Fruit fly (Drosophila melanogaster) whole organism, prepupa: ENCODE results near the gene CG3655.
A peak's percentile ranks its signal among the peaks of the same experiment; 100 is the strongest.

Experiments
- Blimp-1 ChIP-seq: fragments of 200-800 bp; sonication (Bioruptor generic); optimal IDR thresholded peaks from 3 replicates; lab custom pipeline; 2017; ENCODE audit warnings: missing biosample characterization, missing genetic modification characterization, mild to moderate bottlenecking, moderate library complexity, missing genetic modification reagents
- CG10631 ChIP-seq: fragments of 200-800 bp; sonication (Bioruptor generic); optimal IDR thresholded peaks from 2 replicates; lab custom pipeline; 2016; ENCODE audit warnings: missing biosample characterization, missing genetic modification characterization
- CG10669 ChIP-seq: fragments of 200-800 bp; sonication (Bioruptor generic); optimal IDR thresholded peaks from 3 replicates; lab custom pipeline; 2018; ENCODE audit warnings: missing biosample characterization, mild to moderate bottlenecking, missing genetic modification characterization, moderate library complexity
- CG11762 ChIP-seq: fragments of 200-800 bp; sonication (Bioruptor generic); optimal IDR thresholded peaks from 3 replicates; lab custom pipeline; 2016; ENCODE audit warnings: missing biosample characterization, missing genetic modification characterization; ENCODE audit not compliant: insufficient read depth
- CG11902 ChIP-seq: fragments of 200-800 bp; sonication (Bioruptor generic); optimal IDR thresholded peaks from 3 replicates; lab custom pipeline; 2016; ENCODE audit warnings: missing biosample characterization, missing genetic modification characterization
- CG15336 ChIP-seq: fragments of 200-800 bp; sonication (Bioruptor generic); IDR thresholded peaks from 2 replicates; pipeline ENCODE4 v1.3.6; 2022; ENCODE audit warnings: missing biosample characterization, missing genetic modification characterization
- CG16779 ChIP-seq: fragments of 200-800 bp; sonication (Bioruptor generic); optimal IDR thresholded peaks from 3 replicates; lab custom pipeline; 2017; ENCODE audit warnings: missing biosample characterization, mild to moderate bottlenecking, missing genetic modification characterization
- CG3032 ChIP-seq: fragments of 200-800 bp; optimal IDR thresholded peaks from 2 replicates; lab custom pipeline; 2019; ENCODE audit warnings: missing biosample characterization, mild to moderate bottlenecking, missing genetic modification characterization, moderate library complexity
- CG31627 ChIP-seq: fragments of 200-800 bp; sonication (Bioruptor generic); optimal IDR thresholded peaks from 3 replicates; lab custom pipeline; 2016; ENCODE audit warnings: missing biosample characterization, missing genetic modification characterization
- CG32006 ChIP-seq: fragments of 200-800 bp; sonication (Bioruptor generic); optimal IDR thresholded peaks from 3 replicates; lab custom pipeline; 2017; ENCODE audit warnings: missing biosample characterization, mild to moderate bottlenecking, missing genetic modification characterization
- CG34406 ChIP-seq: fragments of 200-800 bp; sonication (Bioruptor generic); optimal IDR thresholded peaks from 3 replicates; lab custom pipeline; 2016; ENCODE audit warnings: missing biosample characterization, missing genetic modification characterization
- CG3919 ChIP-seq: fragments of 200-800 bp; sonication (Bioruptor generic); optimal IDR thresholded peaks from 3 replicates; lab custom pipeline; 2016; ENCODE audit warnings: missing biosample characterization, missing genetic modification characterization
- CG4318 ChIP-seq: fragments of 200-800 bp; sonication (Bioruptor generic); optimal IDR thresholded peaks from 3 replicates; lab custom pipeline; 2017; ENCODE audit warnings: missing biosample characterization, mild to moderate bottlenecking, missing genetic modification characterization
- CG6163 ChIP-seq: fragments of 200-800 bp; sonication (Bioruptor generic); IDR thresholded peaks from 3 replicates; pipeline ENCODE4 v1.3.6; 2022; ENCODE audit warnings: missing biosample characterization, missing genetic modification characterization
- CG6792 ChIP-seq: fragments of 200-800 bp; sonication (Bioruptor generic); optimal IDR thresholded peaks from 3 replicates; lab custom pipeline; 2016; ENCODE audit warnings: missing biosample characterization, missing genetic modification characterization
- CG6808 ChIP-seq: fragments of 200-800 bp; sonication (Bioruptor generic); optimal IDR thresholded peaks from 3 replicates; lab custom pipeline; 2017; ENCODE audit warnings: missing biosample characterization, missing genetic modification characterization, mild to moderate bottlenecking, moderate library complexity, missing genetic modification reagents
- CG6854 ChIP-seq: fragments of 200-800 bp; sonication (Bioruptor generic); optimal IDR thresholded peaks from 2 replicates; lab custom pipeline; 2017; ENCODE audit warnings: missing biosample characterization, mild to moderate bottlenecking, missing genetic modification characterization
- CG7368 ChIP-seq: fragments of 200-800 bp; sonication (Bioruptor generic); optimal IDR thresholded peaks from 3 replicates; lab custom pipeline; 2016; ENCODE audit warnings: missing biosample characterization, missing genetic modification characterization
- CG8119 ChIP-seq: fragments of 200-800 bp; sonication (Bioruptor generic); IDR thresholded peaks from 3 replicates; pipeline ENCODE4 v1.3.6; 2022; ENCODE audit warnings: missing biosample characterization, missing genetic modification characterization
- CG8319 ChIP-seq: fragments of 200-800 bp; sonication (Bioruptor generic); optimal IDR thresholded peaks from 3 replicates; lab custom pipeline; 2016; ENCODE audit warnings: missing biosample characterization, missing genetic modification characterization
- CG8632 ChIP-seq: fragments of 200-800 bp; sonication (Bioruptor generic); optimal IDR thresholded peaks from 3 replicates; lab custom pipeline; 2016; ENCODE audit warnings: missing biosample characterization, missing genetic modification characterization
- CG9139 ChIP-seq: fragments of 200-800 bp; sonication (Bioruptor generic); optimal IDR thresholded peaks from 3 replicates; lab custom pipeline; 2017; ENCODE audit warnings: missing biosample characterization, mild to moderate bottlenecking, missing genetic modification characterization
- Eip75B ChIP-seq: fragments of 200-800 bp; sonication (Bioruptor generic); optimal IDR thresholded peaks from 3 replicates; lab custom pipeline; 2016; ENCODE audit warnings: missing biosample characterization, missing genetic modification characterization
- Eip78C ChIP-seq: fragments of 200-800 bp; sonication (Bioruptor generic); peaks from one replicate; lab custom pipeline; 2016; ENCODE audit warnings: missing biosample characterization, missing genetic modification characterization
- Eip93F ChIP-seq: fragments of 200-800 bp; sonication (Bioruptor generic); optimal IDR thresholded peaks from 2 replicates; lab custom pipeline; 2016; ENCODE audit warnings: missing biosample characterization, mild to moderate bottlenecking, missing genetic modification characterization
- Ets21C ChIP-seq: fragments of 200-800 bp; sonication (Bioruptor generic); optimal IDR thresholded peaks from 3 replicates; lab custom pipeline; 2016; ENCODE audit warnings: missing biosample characterization, missing genetic modification characterization
- Ets96B ChIP-seq: fragments of 200-800 bp; optimal IDR thresholded peaks from 2 replicates; lab custom pipeline; 2019; ENCODE audit warnings: missing biosample characterization, mild to moderate bottlenecking, missing genetic modification characterization, moderate library complexity
- Gug ChIP-seq: fragments of 200-800 bp; sonication (Bioruptor generic); IDR thresholded peaks from 2 replicates; pipeline ENCODE4 v1.3.6; 2022; ENCODE audit warnings: missing biosample characterization, missing genetic modification characterization
- Hr38 ChIP-seq: sonication (Bioruptor generic); optimal IDR thresholded peaks from 2 replicates; lab custom pipeline; 2016; ENCODE audit warnings: missing biosample characterization, missing genetic modification characterization
- Hr39 ChIP-seq: fragments of 200-800 bp; sonication (Bioruptor generic); optimal IDR thresholded peaks from 2 replicates; lab custom pipeline; 2016; ENCODE audit warnings: missing biosample characterization, missing genetic modification characterization
- Hr4 ChIP-seq: fragments of 200-800 bp; sonication (Bioruptor generic); optimal IDR thresholded peaks from 3 replicates; lab custom pipeline; 2016; ENCODE audit warnings: missing biosample characterization, missing genetic modification characterization
- Met ChIP-seq: fragments of 200-800 bp; sonication (Bioruptor generic); optimal IDR thresholded peaks from 3 replicates; lab custom pipeline; 2016; ENCODE audit warnings: missing biosample characterization, missing genetic modification characterization
- OdsH ChIP-seq: fragments of 200-800 bp; sonication (Bioruptor generic); optimal IDR thresholded peaks from 3 replicates; lab custom pipeline; 2016; ENCODE audit warnings: missing biosample characterization, missing genetic modification characterization
- Smox ChIP-seq: fragments of 200-800 bp; sonication (Bioruptor generic); optimal IDR thresholded peaks from 3 replicates; lab custom pipeline; 2016; ENCODE audit warnings: missing biosample characterization, missing genetic modification characterization
- Sox102F ChIP-seq: fragments of 200-800 bp; sonication (Bioruptor generic); optimal IDR thresholded peaks from 2 replicates; lab custom pipeline; 2016; ENCODE audit warnings: missing biosample characterization, mild to moderate bottlenecking, missing genetic modification characterization
- Sox14 ChIP-seq: fragments of 200-800 bp; sonication (Bioruptor generic); optimal IDR thresholded peaks from 3 replicates; lab custom pipeline; 2016; ENCODE audit warnings: missing biosample characterization, missing genetic modification characterization
- acj6 ChIP-seq: fragments of 200-800 bp; sonication (Bioruptor generic); optimal IDR thresholded peaks from 3 replicates; lab custom pipeline; 2016; ENCODE audit warnings: missing biosample characterization, missing genetic modification characterization
- cyc ChIP-seq: fragments of 200-800 bp; sonication (Bioruptor generic); optimal IDR thresholded peaks from 3 replicates; lab custom pipeline; 2016; ENCODE audit warnings: missing biosample characterization, missing genetic modification characterization
- dsx ChIP-seq: fragments of 200-800 bp; optimal IDR thresholded peaks from 3 replicates; lab custom pipeline; 2019; ENCODE audit warnings: missing biosample characterization, mild to moderate bottlenecking, missing genetic modification characterization, moderate library complexity; ENCODE audit not compliant: poor library complexity, severe bottlenecking
- fd59A ChIP-seq: fragments of 200-800 bp; sonication (Bioruptor generic); optimal IDR thresholded peaks from 2 replicates; lab custom pipeline; 2017; ENCODE audit warnings: missing biosample characterization, mild to moderate bottlenecking, missing genetic modification characterization, missing genetic modification reagents
- fd85E ChIP-seq: fragments of 200-800 bp; sonication (Bioruptor generic); optimal IDR thresholded peaks from 3 replicates; lab custom pipeline; 2016; ENCODE audit warnings: missing biosample characterization, missing genetic modification characterization
- lz ChIP-seq: fragments of 200-800 bp; sonication (Bioruptor generic); optimal IDR thresholded peaks from 3 replicates; lab custom pipeline; 2016; ENCODE audit warnings: missing biosample characterization, missing genetic modification characterization
- pdm3 ChIP-seq: fragments of 200-800 bp; sonication (Bioruptor generic); optimal IDR thresholded peaks from 3 replicates; lab custom pipeline; 2016; ENCODE audit warnings: missing biosample characterization, missing genetic modification characterization
- salr ChIP-seq, 2 experiments: fragments of 200-800 bp; sonication (Bioruptor generic); optimal IDR thresholded peaks; 3 replicates each; lab custom pipeline; 2016 to 2018; ENCODE audit warnings: missing biosample characterization in 2 of 2, missing genetic modification characterization in 2 of 2, mild to moderate bottlenecking in 1 of 2
- spab ChIP-seq: fragments of 200-800 bp; sonication (Bioruptor generic); optimal IDR thresholded peaks from 2 replicates; lab custom pipeline; 2017; ENCODE audit warnings: missing biosample characterization, mild to moderate bottlenecking, missing genetic modification characterization, missing genetic modification reagents
- svp ChIP-seq: fragments of 200-800 bp; sonication (Bioruptor generic); peaks from one replicate; lab custom pipeline; 2016; ENCODE audit warnings: missing biosample characterization, missing genetic modification characterization
- topi ChIP-seq: fragments of 200-800 bp; sonication (Bioruptor generic); optimal IDR thresholded peaks from 3 replicates; lab custom pipeline; 2016; ENCODE audit warnings: missing biosample characterization, missing genetic modification characterization
- vri ChIP-seq: fragments of 200-800 bp; sonication (Bioruptor generic); optimal IDR thresholded peaks from 3 replicates; lab custom pipeline; 2016; ENCODE audit warnings: missing biosample characterization, mild to moderate bottlenecking, missing genetic modification characterization

Gene CG3655

dm6 chrX:1083123-1083522 lies 51.6 kb downstream of the CG3655 start (continued):
- TF ChIP-seq Eip78C (peak; percentile 88), CG3032 (peak; percentile 29), topi (peak; percentile 69), CG8119 (peak; percentile 78), CG32006 (GFP tag; lab: Kevin White, UChicago) (peak; percentile 87), Eip93F (GFP tag; lab: Kevin White, UChicago) (no peak), Eip75B (GFP tag; lab: Kevin White, UChicago) (peak; percentile 55), CG6792 (peak; percentile 62)
- TF ChIP-seq, all 60 proteins: peak for 51

dm6 chrX:1082417-1082816 lies 52.3 kb downstream of the CG3655 start:
- peak; percentile 59 for TF ChIP-seq vri (GFP tag; lab: Kevin White, UChicago)
- TF ChIP-seq CG4318 (GFP tag; lab: Kevin White, UChicago), result no peak
- peak; percentile 41 for TF ChIP-seq svp (GFP tag; lab: Kevin White, UChicago)

- TF ChIP-seq dsx (GFP tag; lab: Kevin White, UChicago) (no peak), CG8319 (no peak), CG16779 (no peak), acj6 (GFP tag; lab: Kevin White, UChicago) (peak; percentile 60), Eip78C (peak; percentile 88), Ets96B (tag; lab: Kevin White, UChicago) (peak; percentile 24), CG9139 (GFP tag; lab: Kevin White, UChicago) (no peak), fd59A (peak; percentile 33), CG6792 (peak; percentile 38), CG6808 (no peak), pdm3 (peak; percentile 54), CG10631 (GFP tag; lab: Kevin White, UChicago) (peak; percentile 64), Blimp-1 (GFP tag; lab: Kevin White, UChicago) (no peak), CG15336 (GFP tag; lab: Robert Waterston, UW) (peak; percentile 61), Smox (no peak), CG3919 (GFP tag; lab: Kevin White, UChicago) (peak; percentile 53), Sox14 (peak; percentile 49), Sox102F (GFP tag; lab: Kevin White, UChicago) (peak; percentile 2), Met (peak; percentile 31), lz (GFP tag; lab: Kevin White, UChicago) (no peak), vri (GFP tag; lab: Kevin White, UChicago) (no peak), salr (GFP tag; optimal IDR thresholded peaks at IDR 0.05; lab: Kevin White, UChicago) (peak in 1 of 2 experiments; percentile 30), spab (GFP tag; lab: Kevin White, UChicago) (peak; percentile 15), Hr4 (GFP tag; lab: Kevin White, UChicago) (peak; percentile 22), Hr39 (GFP tag; lab: Kevin White, UChicago) (peak; percentile 23), fd85E (GFP tag; lab: Kevin White, UChicago) (no peak), CG8119 (peak; percentile 51; the same call in 2 of the 3 replicates), CG11902 (GFP tag; lab: Kevin White, UChicago) (no peak), Ets21C (no peak), CG10669 (peak; percentile 39), CG3032 (peak; percentile 17), CG6854 (GFP tag; lab: Kevin White, UChicago) (no peak), CG34406 (peak; percentile 10), CG6163 (GFP tag; lab: Robert Waterston, UW) (peak; percentile 46; the same call in 1 of the 3 replicates), Hr38 (GFP tag; lab: Kevin White, UChicago) (no peak), CG7368 (GFP tag; lab: Kevin White, UChicago) (no peak), CG31627 (peak; percentile 1), Eip93F (GFP tag; lab: Kevin White, UChicago) (no peak), cyc (GFP tag; lab: Kevin White, UChicago) (no peak), OdsH (peak; percentile 61), topi (peak; percentile 10), CG8632 (GFP tag; lab: Kevin White, UChicago) (peak; percentile 16), Gug (GFP tag; lab: Robert Waterston, UW) (0 out of 2 replicates have a peak, but pooled peaks have one; percentile 17), CG11762 (GFP tag; lab: Kevin White, UChicago) (no peak)
Measured at dm6 chrX:1080715-1081114, 54.0 kb downstream of the CG3655 start.
